Fruit fly (Drosophila melanogaster) whole organism, embryonic: ENCODE data around the gene SC35.

ENCODE experiments used
- Adf1 ChIP-seq: fragments of 200-800 bp; sonication (Bioruptor generic); IDR thresholded peaks from 2 replicates; pipeline ENCODE4 v1.3.6; 2022; ENCODE audit warnings: missing biosample characterization, missing genetic modification characterization
- B-H2 ChIP-seq: fragments of 200-800 bp; sonication (Bioruptor generic); optimal IDR thresholded peaks from 2 replicates; lab custom pipeline; 2018; ENCODE audit warnings: missing biosample characterization, mild to moderate bottlenecking, missing genetic modification characterization
- CG11093 ChIP-seq: fragments of 200-800 bp; sonication (Bioruptor generic); IDR thresholded peaks from 3 replicates; pipeline ENCODE4 v1.3.6; 2022; ENCODE audit warnings: missing biosample characterization, missing genetic modification characterization
- CG11504 ChIP-seq: fragments of 200-800 bp; sonication (Bioruptor generic); optimal IDR thresholded peaks from 3 replicates; lab custom pipeline; 2019; ENCODE audit warnings: missing biosample characterization, mild to moderate bottlenecking, missing genetic modification characterization, moderate library complexity
- CG11695 ChIP-seq: fragments of 200-800 bp; sonication (Bioruptor generic); IDR thresholded peaks from 3 replicates; pipeline ENCODE4 v1.3.6; 2022; ENCODE audit warnings: missing biosample characterization, missing genetic modification characterization
- CG12236 ChIP-seq: fragments of 200-800 bp; sonication (Bioruptor generic); optimal IDR thresholded peaks from 2 replicates; lab custom pipeline; 2016; ENCODE audit warnings: missing biosample characterization, missing genetic modification characterization
- CG13296 ChIP-seq: fragments of 200-800 bp; sonication (Bioruptor generic); optimal IDR thresholded peaks from 3 replicates; lab custom pipeline; 2018; ENCODE audit warnings: missing biosample characterization, mild to moderate bottlenecking, missing genetic modification characterization
- CG14441 ChIP-seq: fragments of 200-800 bp; sonication (Bioruptor generic); IDR thresholded peaks from 2 replicates; pipeline ENCODE4 v1.3.6; 2022; ENCODE audit warnings: missing biosample characterization, missing genetic modification characterization
- CG14710 ChIP-seq: fragments of 200-800 bp; sonication (Bioruptor generic); optimal IDR thresholded peaks from 3 replicates; lab custom pipeline; 2019; ENCODE audit warnings: missing biosample characterization, mild to moderate bottlenecking, missing genetic modification characterization, moderate library complexity
- CG15269 ChIP-seq: fragments of 200-800 bp; sonication (Bioruptor generic); optimal IDR thresholded peaks from 2 replicates; lab custom pipeline; 2018; ENCODE audit warnings: missing biosample characterization, mild to moderate bottlenecking, missing genetic modification characterization, moderate library complexity
- CG15479 ChIP-seq: fragments of 200-800 bp; sonication (Bioruptor generic); optimal IDR thresholded peaks from 3 replicates; lab custom pipeline; 2019; ENCODE audit warnings: missing biosample characterization, mild to moderate bottlenecking, missing genetic modification characterization, moderate library complexity
- CG15601 ChIP-seq: fragments of 200-800 bp; sonication (Bioruptor generic); optimal IDR thresholded peaks from 3 replicates; lab custom pipeline; 2019; ENCODE audit warnings: missing biosample characterization, mild to moderate bottlenecking, missing genetic modification characterization, moderate library complexity
- CG1602 ChIP-seq: fragments of 200-800 bp; sonication (Bioruptor generic); optimal IDR thresholded peaks from 3 replicates; lab custom pipeline; 2016; ENCODE audit warnings: missing biosample characterization, missing genetic modification characterization
- CG17328 ChIP-seq: fragments of 200-800 bp; sonication (Bioruptor generic); IDR thresholded peaks from 2 replicates; pipeline ENCODE4 v1.3.6; 2022; ENCODE audit warnings: missing biosample characterization, missing genetic modification characterization
- CG17385 ChIP-seq: fragments of 200-800 bp; sonication (Bioruptor generic); optimal IDR thresholded peaks from 3 replicates; lab custom pipeline; 2018; ENCODE audit warnings: missing biosample characterization, mild to moderate bottlenecking, missing genetic modification characterization
- CG30020 ChIP-seq: fragments of 200-800 bp; optimal IDR thresholded peaks from 2 replicates; lab custom pipeline; 2019; ENCODE audit warnings: missing biosample characterization, mild to moderate bottlenecking, missing genetic modification characterization, moderate library complexity
- CG5180 ChIP-seq: fragments of 200-800 bp; sonication (Bioruptor generic); optimal IDR thresholded peaks from 3 replicates; lab custom pipeline; 2017; ENCODE audit warnings: missing biosample characterization, missing genetic modification characterization, mild to moderate bottlenecking, moderate library complexity, missing genetic modification reagents
- CG8290 ChIP-seq, 3 experiments: fragments of 200-800 bp; sonication (Bioruptor generic); optimal IDR thresholded peaks; 2 replicates each; lab custom pipeline; 2016 to 2019; ENCODE audit warnings: missing biosample characterization in 3 of 3, missing genetic modification characterization in 3 of 3, mild to moderate bottlenecking in 2 of 3, moderate library complexity in 1 of 3
- CrebB ChIP-seq: fragments of 200-800 bp; sonication (Bioruptor generic); optimal IDR thresholded peaks from 3 replicates; lab custom pipeline; 2018; ENCODE audit warnings: missing biosample characterization, mild to moderate bottlenecking, missing genetic modification characterization
- D ChIP-seq, 2 experiments: fragments of 200-800 bp in 1 of 2; fragments of >200 bp in 1 of 2; sonication (Bioruptor generic) in 1 of 2; optimal IDR thresholded peaks; 2 replicates in 1 of 2; 3 replicates in 1 of 2; lab custom pipeline; 2017; ENCODE audit warnings: mild to moderate bottlenecking in 1 of 2, missing biosample characterization in 1 of 2, missing genetic modification characterization in 1 of 2, missing genetic modification reagents in 1 of 2
- Dad ChIP-seq: fragments of 200-800 bp; sonication (Bioruptor generic); optimal IDR thresholded peaks from 3 replicates; lab custom pipeline; 2016; ENCODE audit warnings: missing biosample characterization, missing genetic modification characterization
- Drgx ChIP-seq: fragments of 200-800 bp; sonication (Bioruptor generic); IDR thresholded peaks from 2 replicates; pipeline ENCODE4 v1.3.6; 2022; ENCODE audit warnings: missing biosample characterization, missing genetic modification characterization
- Fer1 ChIP-seq: fragments of 200-800 bp; sonication (Bioruptor generic); optimal IDR thresholded peaks from 2 replicates; lab custom pipeline; 2017; ENCODE audit warnings: missing biosample characterization, mild to moderate bottlenecking, missing genetic modification characterization
- Hsf ChIP-seq: fragments of 200-800 bp; sonication (Bioruptor generic); optimal IDR thresholded peaks from 3 replicates; lab custom pipeline; 2016; ENCODE audit warnings: missing biosample characterization, missing genetic modification characterization
- Mad ChIP-seq: fragments of 200-800 bp; sonication (Bioruptor generic); optimal IDR thresholded peaks from 2 replicates; lab custom pipeline; 2016; ENCODE audit warnings: missing biosample characterization, missing genetic modification characterization
- Med ChIP-seq: fragments of 200-800 bp; sonication (Bioruptor generic); peaks from one replicate; lab custom pipeline; 2016; ENCODE audit warnings: missing biosample characterization, missing genetic modification characterization, mild to moderate bottlenecking, inconsistent platforms, moderate library complexity
- Myb ChIP-seq: fragments of 200-800 bp; sonication (Bioruptor generic); optimal IDR thresholded peaks from 2 replicates; lab custom pipeline; 2016; ENCODE audit warnings: missing biosample characterization, missing genetic modification characterization
- Six4 ChIP-seq: fragments of 200-800 bp; sonication (Bioruptor generic); optimal IDR thresholded peaks from 2 replicates; lab custom pipeline; 2016; ENCODE audit warnings: missing biosample characterization, missing genetic modification characterization
- Sox100B ChIP-seq: fragments of 200-800 bp; sonication (Bioruptor generic); optimal IDR thresholded peaks from 3 replicates; lab custom pipeline; 2018; ENCODE audit warnings: missing biosample characterization, mild to moderate bottlenecking, missing genetic modification characterization
- ase ChIP-seq: fragments of 200-800 bp; sonication (Bioruptor generic); IDR thresholded peaks from 3 replicates; pipeline ENCODE4 v1.3.6; 2022; ENCODE audit warnings: missing biosample characterization, missing genetic modification characterization
- cad ChIP-seq: fragments of >200 bp; optimal IDR thresholded peaks from 2 replicates; lab custom pipeline; 2017; ENCODE audit warnings: missing biosample characterization, missing genetic modification characterization
- chn ChIP-seq: fragments of 200-800 bp; sonication (Bioruptor generic); optimal IDR thresholded peaks from 2 replicates; lab custom pipeline; 2016; ENCODE audit warnings: missing biosample characterization, missing genetic modification characterization
- cwo ChIP-seq: fragments of 200-800 bp; sonication (Bioruptor generic); optimal IDR thresholded peaks from 3 replicates; lab custom pipeline; 2017; ENCODE audit warnings: missing biosample characterization, missing genetic modification characterization, mild to moderate bottlenecking, moderate library complexity, missing genetic modification reagents
- fd102C ChIP-seq: fragments of 200-800 bp; sonication (Bioruptor generic); optimal IDR thresholded peaks from 2 replicates; lab custom pipeline; 2018; ENCODE audit warnings: missing biosample characterization, mild to moderate bottlenecking, missing genetic modification characterization, moderate library complexity
- fru ChIP-seq: fragments of >200 bp; optimal IDR thresholded peaks from 2 replicates; lab custom pipeline; 2017
- ftz-f1 ChIP-seq: fragments of 200-800 bp; sonication (Bioruptor generic); optimal IDR thresholded peaks from 2 replicates; lab custom pipeline; 2016; ENCODE audit warnings: missing biosample characterization, missing genetic modification characterization
- gcm ChIP-seq: fragments of 200-800 bp; sonication (Bioruptor generic); optimal IDR thresholded peaks from 2 replicates; lab custom pipeline; 2019; ENCODE audit warnings: missing biosample characterization, mild to moderate bottlenecking, missing genetic modification characterization, moderate library complexity
- hkb ChIP-seq, 2 experiments: fragments of 200-800 bp in 1 of 2; fragments of >200 bp in 1 of 2; sonication (Bioruptor generic) in 1 of 2; IDR thresholded peaks in 1 of 2; optimal IDR thresholded peaks in 1 of 2; 2 replicates each; pipeline versions ENCODE4 v1.3.6 to Lab custom; 2017 to 2022; ENCODE audit warnings: missing biosample characterization in 1 of 2, missing genetic modification characterization in 1 of 2
- jing ChIP-seq: fragments of 200-800 bp; sonication (Bioruptor generic); optimal IDR thresholded peaks from 2 replicates; lab custom pipeline; 2018; ENCODE audit warnings: missing biosample characterization, mild to moderate bottlenecking, missing genetic modification characterization
- jumu ChIP-seq: fragments of 200-800 bp; sonication (Bioruptor generic); optimal IDR thresholded peaks from 3 replicates; lab custom pipeline; 2016; ENCODE audit warnings: missing biosample characterization, missing genetic modification characterization
- peb ChIP-seq: fragments of 200-800 bp; sonication (Bioruptor generic); IDR thresholded peaks from 2 replicates; pipeline ENCODE4 v1.3.6; 2022; ENCODE audit warnings: missing biosample characterization, missing genetic modification characterization
- pho ChIP-seq: fragments of 200-800 bp; sonication (Bioruptor generic); optimal IDR thresholded peaks from 2 replicates; lab custom pipeline; 2016; ENCODE audit warnings: missing biosample characterization, missing genetic modification characterization
- ro ChIP-seq: fragments of 200-800 bp; sonication (Bioruptor generic); IDR thresholded peaks from 2 replicates; pipeline ENCODE4 v1.3.6; 2022; ENCODE audit warnings: missing biosample characterization, missing genetic modification characterization
- shn ChIP-seq: fragments of 200-800 bp; sonication (Bioruptor generic); optimal IDR thresholded peaks from 3 replicates; lab custom pipeline; 2016; ENCODE audit warnings: missing biosample characterization, missing genetic modification characterization
- sim ChIP-seq: fragments of 200-800 bp; sonication (Bioruptor generic); IDR thresholded peaks from 2 replicates; pipeline ENCODE4 v1.3.6; 2022; ENCODE audit warnings: missing biosample characterization, missing genetic modification characterization
- tgo ChIP-seq: fragments of 200-800 bp; sonication (Bioruptor generic); IDR thresholded peaks from 3 replicates; pipeline ENCODE4 v1.3.6; 2022; ENCODE audit warnings: missing biosample characterization, missing genetic modification characterization
- twi ChIP-seq: fragments of 200-800 bp; optimal IDR thresholded peaks from 2 replicates; lab custom pipeline; 2019; ENCODE audit warnings: missing biosample characterization, mild to moderate bottlenecking, missing genetic modification characterization, moderate library complexity
- zen ChIP-seq: fragments of 200-800 bp; sonication (Bioruptor generic); optimal IDR thresholded peaks from 3 replicates; lab custom pipeline; 2018; ENCODE audit warnings: missing biosample characterization, mild to moderate bottlenecking, missing genetic modification characterization, moderate library complexity

SC35 gene

dm6 chr2L:12459841-12460240 lies 25.4 kb upstream of the SC35 start (continued):
- TF ChIP-seq cad (peak; percentile 31), CG15269 (no peak), Drgx (GFP tag; lab: Robert Waterston, UW) (no peak), CG13296 (GFP tag; lab: Kevin White, UChicago) (no peak), hkb (optimal IDR thresholded peaks at IDR 0.05; lab: Kevin White, UChicago) (no peak), hkb (GFP tag; IDR thresholded peaks at IDR 0.05; lab: Robert Waterston, UW) (no peak), zen (tag; lab: Kevin White, UChicago) (no peak), CG1602 (GFP tag; lab: Kevin White, UChicago) (no peak), CG15479 (GFP tag; lab: Kevin White, UChicago) (peak; percentile 29), Adf1 (GFP tag; lab: Robert Waterston, UW) (no peak), Sox100B (GFP tag; lab: Kevin White, UChicago) (no peak), fru (lab: Kevin White, UChicago) (no peak), ftz-f1 (GFP tag; lab: Kevin White, UChicago) (no peak), tgo (GFP tag; lab: Robert Waterston, UW) (no peak), Hsf (GFP tag; lab: Kevin White, UChicago) (no peak), CG14710 (tag; lab: Kevin White, UChicago) (no peak), pho (GFP tag; lab: Kevin White, UChicago) (no peak), Mad (GFP tag; lab: Kevin White, UChicago) (no peak), Myb (no peak), peb (GFP tag; lab: Robert Waterston, UW) (no peak), CG11695 (GFP tag; lab: Robert Waterston, UW) (no peak), CG17385 (GFP tag; lab: Kevin White, UChicago) (no peak), D (optimal IDR thresholded peaks at IDR 0.05; lab: Kevin White, UChicago) (no peak), D (GFP tag; optimal IDR thresholded peaks at IDR 0.05; lab: Kevin White, UChicago) (no peak), jing (no peak), B-H2 (no peak), Six4 (no peak), CG11093 (GFP tag; lab: Robert Waterston, UW) (no peak), fd102C (GFP tag; lab: Kevin White, UChicago) (no peak), CG17328 (GFP tag; lab: Robert Waterston, UW) (0 out of 2 replicates have a peak, but pooled peaks have one; percentile 6), gcm (no peak), jumu (GFP tag; lab: Kevin White, UChicago) (no peak), CG8290 (GFP tag; optimal IDR thresholded peaks at IDR 0.05; lab: Kevin White, UChicago) (no peak), CG8290 (tag; optimal IDR thresholded peaks at IDR 0.05; lab: Kevin White, UChicago) (peak in 1 of 2 experiments; percentile 14), shn (GFP tag; lab: Kevin White, UChicago) (no peak), CG11504 (tag; lab: Kevin White, UChicago) (no peak), chn (no peak), Dad (GFP tag; lab: Kevin White, UChicago) (no peak)

- TF ChIP-seq CG15601 (tag; lab: Kevin White, UChicago): peak; percentile 20
- TF ChIP-seq sim (GFP tag; lab: Robert Waterston, UW): no peak
- TF ChIP-seq CG12236 (GFP tag; lab: Kevin White, UChicago): no peak
- no peak for TF ChIP-seq CG5180
- no peak for TF ChIP-seq ase (GFP tag; lab: Robert Waterston, UW)
- TF ChIP-seq cwo (GFP tag; lab: Kevin White, UChicago): peak; percentile 34
- no peak for TF ChIP-seq Fer1 (GFP tag; lab: Kevin White, UChicago)
- no peak for TF ChIP-seq CG30020
- TF ChIP-seq twi (tag; lab: Kevin White, UChicago): no peak
- peak; percentile 72 for TF ChIP-seq Med (GFP tag; lab: Kevin White, UChicago)
- TF ChIP-seq CG14441: no peak
- TF ChIP-seq CrebB (tag; lab: Kevin White, UChicago): no peak
- TF ChIP-seq ro (GFP tag; lab: Robert Waterston, UW): no peak
These were observed 24.7 kb upstream of the SC35 start for dm6 chr2L:12459191-12459590.
